Fruit fly (Drosophila melanogaster) whole organism, embryonic: ENCODE data around the gene CG10353.

Source experiments
- Atf3 ChIP-seq: fragments of 200-800 bp; sonication (Bioruptor generic); optimal IDR thresholded peaks from 3 replicates; lab custom pipeline; 2016; ENCODE audit warnings: missing biosample characterization, missing genetic modification characterization
- B-H2 ChIP-seq: fragments of 200-800 bp; sonication (Bioruptor generic); optimal IDR thresholded peaks from 2 replicates; lab custom pipeline; 2018; ENCODE audit warnings: missing biosample characterization, mild to moderate bottlenecking, missing genetic modification characterization
- CG10209 ChIP-seq: fragments of 200-800 bp; sonication (Bioruptor generic); optimal IDR thresholded peaks from 3 replicates; lab custom pipeline; 2017; ENCODE audit warnings: missing biosample characterization, mild to moderate bottlenecking, missing genetic modification characterization, missing genetic modification reagents
- CG10543 ChIP-seq: fragments of 200-800 bp; sonication (Bioruptor generic); optimal IDR thresholded peaks from 3 replicates; lab custom pipeline; 2017; ENCODE audit warnings: missing biosample characterization, mild to moderate bottlenecking, missing genetic modification characterization, moderate library complexity
- CG10565 ChIP-seq: fragments of 200-800 bp; sonication (Bioruptor generic); optimal IDR thresholded peaks from 3 replicates; lab custom pipeline; 2016; ENCODE audit warnings: missing biosample characterization, mild to moderate bottlenecking, missing genetic modification characterization
- CG12071 ChIP-seq: fragments of 200-800 bp; sonication (Bioruptor generic); optimal IDR thresholded peaks from 3 replicates; lab custom pipeline; 2018; ENCODE audit warnings: missing biosample characterization, mild to moderate bottlenecking, missing genetic modification characterization
- CG13123 ChIP-seq: fragments of 200-800 bp; sonication (Bioruptor generic); optimal IDR thresholded peaks from 2 replicates; lab custom pipeline; 2016; ENCODE audit warnings: missing biosample characterization, missing genetic modification characterization
- CG13894 ChIP-seq: fragments of 200-800 bp; sonication (Bioruptor generic); optimal IDR thresholded peaks from 3 replicates; lab custom pipeline; 2018; ENCODE audit warnings: missing biosample characterization, mild to moderate bottlenecking, missing genetic modification characterization, moderate library complexity
- CG14441 ChIP-seq: fragments of 200-800 bp; sonication (Bioruptor generic); IDR thresholded peaks from 2 replicates; pipeline ENCODE4 v1.3.6; 2022; ENCODE audit warnings: missing biosample characterization, missing genetic modification characterization
- CG14965 ChIP-seq: fragments of 200-800 bp; sonication (Bioruptor generic); optimal IDR thresholded peaks from 2 replicates; lab custom pipeline; 2016; ENCODE audit warnings: missing biosample characterization, missing genetic modification characterization, borderline replicate concordance
- CG15011 ChIP-seq: fragments of 200-800 bp; sonication (Bioruptor generic); optimal IDR thresholded peaks from 3 replicates; lab custom pipeline; 2018; ENCODE audit warnings: missing biosample characterization, mild to moderate bottlenecking, missing genetic modification characterization
- CG1647 ChIP-seq: fragments of 200-800 bp; sonication (Bioruptor generic); optimal IDR thresholded peaks from 3 replicates; lab custom pipeline; 2016; ENCODE audit warnings: missing biosample characterization, missing genetic modification characterization
- CG17361 ChIP-seq: fragments of 200-800 bp; sonication (Bioruptor generic); IDR thresholded peaks from 3 replicates; pipeline ENCODE4 v1.3.6; 2022; ENCODE audit warnings: missing biosample characterization, missing genetic modification characterization
- CG17612 ChIP-seq: fragments of 200-800 bp; sonication (Bioruptor generic); IDR thresholded peaks from 2 replicates; pipeline ENCODE4 v1.3.6; 2022; ENCODE audit warnings: missing biosample characterization, missing genetic modification characterization
- CG18476 ChIP-seq: fragments of 200-800 bp; sonication (Bioruptor generic); optimal IDR thresholded peaks from 2 replicates; lab custom pipeline; 2016; ENCODE audit warnings: missing biosample characterization, mild to moderate bottlenecking, missing genetic modification characterization
- CG32767 ChIP-seq: fragments of 200-800 bp; sonication (Bioruptor generic); IDR thresholded peaks from 2 replicates; pipeline ENCODE4 v1.3.6; 2022; ENCODE audit warnings: missing biosample characterization, missing genetic modification characterization
- CG33557 ChIP-seq: fragments of 200-800 bp; sonication (Bioruptor generic); optimal IDR thresholded peaks from 2 replicates; lab custom pipeline; 2019; ENCODE audit warnings: missing biosample characterization, mild to moderate bottlenecking, missing genetic modification characterization, moderate library complexity
- CG3847 ChIP-seq: fragments of 200-800 bp; sonication (Bioruptor generic); IDR thresholded peaks from 2 replicates; pipeline ENCODE4 v1.3.6; 2022; ENCODE audit warnings: missing biosample characterization, missing genetic modification characterization
- CG7786 ChIP-seq: fragments of 200-800 bp; sonication (Bioruptor generic); optimal IDR thresholded peaks from 2 replicates; lab custom pipeline; 2016; ENCODE audit warnings: missing biosample characterization, missing genetic modification characterization
- CG7928 ChIP-seq: fragments of 200-800 bp; sonication (Bioruptor generic); optimal IDR thresholded peaks from 2 replicates; lab custom pipeline; 2017; ENCODE audit warnings: missing biosample characterization, mild to moderate bottlenecking, missing genetic modification characterization
- CG7987 ChIP-seq: fragments of 200-800 bp; sonication (Bioruptor generic); optimal IDR thresholded peaks from 2 replicates; lab custom pipeline; 2018; ENCODE audit warnings: missing biosample characterization, mild to moderate bottlenecking, missing genetic modification characterization, moderate library complexity
- CG8089 ChIP-seq: fragments of 200-800 bp; sonication (Bioruptor generic); optimal IDR thresholded peaks from 3 replicates; lab custom pipeline; 2016; ENCODE audit warnings: missing biosample characterization, missing genetic modification characterization
- CG8281 ChIP-seq: fragments of 200-800 bp; sonication (Bioruptor generic); optimal IDR thresholded peaks from 2 replicates; lab custom pipeline; 2018; ENCODE audit warnings: missing biosample characterization, mild to moderate bottlenecking, missing genetic modification characterization, moderate library complexity
- CG9797 ChIP-seq: fragments of 200-800 bp; sonication (Bioruptor generic); optimal IDR thresholded peaks from 3 replicates; lab custom pipeline; 2018; ENCODE audit warnings: missing biosample characterization, mild to moderate bottlenecking, missing genetic modification characterization
- HLH3B ChIP-seq: fragments of 200-800 bp; sonication (Bioruptor generic); IDR thresholded peaks from 2 replicates; pipeline ENCODE4 v1.3.6; 2022; ENCODE audit warnings: missing biosample characterization, missing genetic modification characterization
- Hr3 ChIP-seq: fragments of 200-800 bp; sonication (Bioruptor generic); optimal IDR thresholded peaks from 3 replicates; lab custom pipeline; 2016; ENCODE audit warnings: missing biosample characterization, missing genetic modification characterization
- Kr ChIP-seq: fragments of 200-800 bp; sonication (Bioruptor generic); optimal IDR thresholded peaks from 2 replicates; lab custom pipeline; 2017; ENCODE audit warnings: missing biosample characterization, mild to moderate bottlenecking, missing genetic modification characterization
- MTF-1 ChIP-seq: fragments of 200-800 bp; sonication (Bioruptor generic); optimal IDR thresholded peaks from 2 replicates; lab custom pipeline; 2018; ENCODE audit warnings: missing biosample characterization, mild to moderate bottlenecking, missing genetic modification characterization, borderline replicate concordance
- NC2β ChIP-seq: fragments of 200-800 bp; sonication (Bioruptor generic); optimal IDR thresholded peaks from 2 replicates; lab custom pipeline; 2016; ENCODE audit warnings: missing biosample characterization, missing genetic modification characterization
- Opbp ChIP-seq: fragments of 200-800 bp; sonication (Bioruptor generic); IDR thresholded peaks from 3 replicates; pipeline ENCODE4 v1.3.6; 2022; ENCODE audit warnings: missing biosample characterization, missing genetic modification characterization; ENCODE audit not compliant: partially characterized antibody
- Optix ChIP-seq: fragments of 200-800 bp; sonication (Bioruptor generic); IDR thresholded peaks from 3 replicates; pipeline ENCODE4 v1.3.6; 2022; ENCODE audit warnings: missing biosample characterization, missing genetic modification characterization
- Xbp1 ChIP-seq: fragments of 200-800 bp; sonication (Bioruptor generic); optimal IDR thresholded peaks from 3 replicates; lab custom pipeline; 2016; ENCODE audit warnings: missing biosample characterization, mild to moderate bottlenecking, missing genetic modification characterization
- bigmax ChIP-seq: fragments of 200-800 bp; sonication (Bioruptor generic); optimal IDR thresholded peaks from 2 replicates; lab custom pipeline; 2018; ENCODE audit warnings: missing biosample characterization, mild to moderate bottlenecking, missing genetic modification characterization
- cato ChIP-seq: fragments of 200-800 bp; sonication (Bioruptor generic); optimal IDR thresholded peaks from 2 replicates; lab custom pipeline; 2016; ENCODE audit warnings: missing biosample characterization, missing genetic modification characterization, borderline replicate concordance
- chif ChIP-seq, 2 experiments: fragments of 200-800 bp; sonication (Bioruptor generic); optimal IDR thresholded peaks; 3 replicates each; lab custom pipeline; 2016; ENCODE audit warnings: missing biosample characterization in 2 of 2, missing genetic modification characterization in 2 of 2
- dmrt99B ChIP-seq: fragments of 200-800 bp; sonication (Bioruptor generic); optimal IDR thresholded peaks from 2 replicates; lab custom pipeline; 2018; ENCODE audit warnings: missing biosample characterization, mild to moderate bottlenecking, missing genetic modification characterization, moderate library complexity
- hkb ChIP-seq, 2 experiments: fragments of 200-800 bp in 1 of 2; fragments of >200 bp in 1 of 2; sonication (Bioruptor generic) in 1 of 2; IDR thresholded peaks in 1 of 2; optimal IDR thresholded peaks in 1 of 2; 2 replicates each; pipeline versions ENCODE4 v1.3.6 to Lab custom; 2017 to 2022; ENCODE audit warnings: missing biosample characterization in 1 of 2, missing genetic modification characterization in 1 of 2
- ind ChIP-seq: fragments of 200-800 bp; sonication (Bioruptor generic); optimal IDR thresholded peaks from 3 replicates; lab custom pipeline; 2016; ENCODE audit warnings: missing biosample characterization, missing genetic modification characterization
- inv ChIP-seq: fragments of 200-800 bp; sonication (Bioruptor generic); IDR thresholded peaks from 2 replicates; pipeline ENCODE4 v1.3.6; 2022; ENCODE audit warnings: missing biosample characterization, missing genetic modification characterization; ENCODE audit not compliant: partially characterized antibody
- kah ChIP-seq: fragments of 200-800 bp; sonication (Bioruptor generic); optimal IDR thresholded peaks from 2 replicates; lab custom pipeline; 2018; ENCODE audit warnings: missing biosample characterization, mild to moderate bottlenecking, missing genetic modification characterization
- kay ChIP-seq: fragments of 200-800 bp; sonication (Bioruptor generic); optimal IDR thresholded peaks from 2 replicates; lab custom pipeline; 2016; ENCODE audit warnings: missing biosample characterization, missing genetic modification characterization
- ken ChIP-seq: fragments of 200-800 bp; sonication (Bioruptor generic); IDR thresholded peaks from 3 replicates; pipeline ENCODE4 v1.3.6; 2022; ENCODE audit warnings: missing biosample characterization, missing genetic modification characterization
- klu ChIP-seq: fragments of 200-800 bp; sonication (Bioruptor generic); IDR thresholded peaks from 2 replicates; pipeline ENCODE4 v1.3.6; 2022; ENCODE audit warnings: missing biosample characterization, missing genetic modification characterization
- lilli ChIP-seq: fragments of 200-800 bp; sonication (Bioruptor generic); optimal IDR thresholded peaks from 3 replicates; lab custom pipeline; 2016; ENCODE audit warnings: missing biosample characterization, missing genetic modification characterization
- peb ChIP-seq: fragments of 200-800 bp; sonication (Bioruptor generic); IDR thresholded peaks from 2 replicates; pipeline ENCODE4 v1.3.6; 2022; ENCODE audit warnings: missing biosample characterization, missing genetic modification characterization
- pita ChIP-seq: fragments of 200-800 bp; sonication (Bioruptor generic); optimal IDR thresholded peaks from 2 replicates; lab custom pipeline; 2017; ENCODE audit warnings: missing biosample characterization, mild to moderate bottlenecking, missing genetic modification characterization
- pros ChIP-seq: fragments of 200-800 bp; sonication (Bioruptor generic); optimal IDR thresholded peaks from 3 replicates; lab custom pipeline; 2019; ENCODE audit warnings: missing biosample characterization, mild to moderate bottlenecking, missing genetic modification characterization, moderate library complexity
- rib ChIP-seq: fragments of 200-800 bp; sonication (Bioruptor generic); IDR thresholded peaks from 2 replicates; pipeline ENCODE4 v1.3.6; 2022; ENCODE audit warnings: missing biosample characterization, missing genetic modification characterization
- sim ChIP-seq: fragments of 200-800 bp; sonication (Bioruptor generic); IDR thresholded peaks from 2 replicates; pipeline ENCODE4 v1.3.6; 2022; ENCODE audit warnings: missing biosample characterization, missing genetic modification characterization
- vvl ChIP-seq: fragments of 200-800 bp; sonication (Bioruptor generic); IDR thresholded peaks from 2 replicates; pipeline ENCODE4 v1.3.6; 2022; ENCODE audit warnings: missing biosample characterization, missing genetic modification characterization

CG10353 gene

DNA sequence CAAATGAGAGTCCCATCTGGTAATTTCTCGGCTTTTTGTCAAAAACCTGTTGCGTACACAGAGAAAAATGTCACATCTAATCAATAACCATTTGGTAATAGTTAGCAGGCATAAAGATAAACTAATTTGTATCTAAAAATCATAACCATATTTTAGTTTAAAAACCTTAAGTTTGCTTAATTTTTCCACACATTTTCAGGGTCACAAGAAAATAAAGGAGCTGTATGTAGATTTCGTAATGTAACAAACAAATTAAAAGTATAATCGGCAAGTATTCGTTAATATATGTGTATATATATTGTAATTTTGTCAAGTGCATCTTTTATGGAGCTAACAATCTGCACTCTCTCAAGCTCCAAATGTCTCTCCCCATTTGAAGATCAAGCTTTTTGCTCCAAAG lies 34.0 kb upstream of the CG10353 start (continued):
- no peak for TF ChIP-seq Opbp (GFP tag; lab: Robert Waterston, UW)
- TF ChIP-seq sim (GFP tag; lab: Robert Waterston, UW): peak; percentile 61; the same call in 1 of the 2 replicates
- peak; percentile 65 for TF ChIP-seq MTF-1
- TF ChIP-seq Kr (GFP tag; lab: Kevin White, UChicago): no peak
- TF ChIP-seq klu (GFP tag; lab: Robert Waterston, UW): peak; percentile 81
- TF ChIP-seq CG10565 (GFP tag; lab: Kevin White, UChicago): peak; percentile 15
- peak; percentile 90 for TF ChIP-seq Xbp1 (GFP tag; lab: Kevin White, UChicago)
- peak; percentile 70 for TF ChIP-seq CG13123 (GFP tag; lab: Kevin White, UChicago)
- TF ChIP-seq CG10543 (GFP tag; lab: Kevin White, UChicago): peak; percentile 86
- TF ChIP-seq Optix (GFP tag; lab: Robert Waterston, UW): no peak
- TF ChIP-seq CG17361: peak; percentile 98
- TF ChIP-seq CG15011 (GFP tag; lab: Kevin White, UChicago): peak; percentile 81
- TF ChIP-seq CG10209 (GFP tag; lab: Kevin White, UChicago): peak; percentile 88
- peak; percentile 32 for TF ChIP-seq pros (GFP tag; lab: Kevin White, UChicago)
- peak; percentile 63 for TF ChIP-seq CG7928 (GFP tag; lab: Kevin White, UChicago)
- no peak for TF ChIP-seq inv
- peak; percentile 76 for TF ChIP-seq rib (GFP tag; lab: Robert Waterston, UW)
- TF ChIP-seq CG17612: peak; percentile 62
- peak; percentile 87 for TF ChIP-seq HLH3B
- TF ChIP-seq vvl (GFP tag; lab: Robert Waterston, UW): peak; percentile 91
- TF ChIP-seq Hr3 (GFP tag; lab: Kevin White, UChicago): peak; percentile 85
- peak; percentile 79 for TF ChIP-seq CG33557 (GFP tag; lab: Kevin White, UChicago)
- TF ChIP-seq CG7987 (GFP tag; lab: Kevin White, UChicago): peak; percentile 66
- TF ChIP-seq lilli (GFP tag; lab: Kevin White, UChicago): peak; percentile 83
- TF ChIP-seq NC2β (GFP tag; lab: Kevin White, UChicago): peak; percentile 58
- TF ChIP-seq CG3847 (GFP tag; lab: Robert Waterston, UW): peak; percentile 88
- no peak for TF ChIP-seq pita (GFP tag; lab: Kevin White, UChicago)
- peak; percentile 41 for TF ChIP-seq CG1647
- peak; percentile 87 for TF ChIP-seq CG32767 (GFP tag; lab: Robert Waterston, UW)
- peak; percentile 68 for TF ChIP-seq CG18476 (GFP tag; lab: Kevin White, UChicago)
- TF ChIP-seq kay (GFP tag; lab: Kevin White, UChicago): peak; percentile 59
- peak; percentile 82 for TF ChIP-seq kah (GFP tag; lab: Kevin White, UChicago)
- peak; percentile 74 for TF ChIP-seq peb
- peak; percentile 82 for TF ChIP-seq ind (GFP tag; lab: Kevin White, UChicago)
- TF ChIP-seq cato: peak; percentile 81
- TF ChIP-seq CG9797: no peak
- TF ChIP-seq chif (GFP tag; optimal IDR thresholded peaks at IDR 0.05; lab: Kevin White, UChicago): peak; percentile 58 to 71
- TF ChIP-seq dmrt99B (tag; lab: Kevin White, UChicago): peak; percentile 95
- no peak for TF ChIP-seq bigmax (GFP tag; lab: Kevin White, UChicago)
- peak; percentile 61 for TF ChIP-seq CG7786 (GFP tag; lab: Kevin White, UChicago)
- TF ChIP-seq CG13894: peak; percentile 84
- peak; percentile 43 for TF ChIP-seq Atf3 (GFP tag; lab: Kevin White, UChicago)
- peak; percentile 42 for TF ChIP-seq CG8089
- TF ChIP-seq CG12071 (GFP tag; lab: Kevin White, UChicago): peak; percentile 83
- peak; percentile 63 for TF ChIP-seq B-H2
- TF ChIP-seq CG14441: peak; percentile 86
- peak; percentile 78 for TF ChIP-seq CG8281 (tag; lab: Kevin White, UChicago)
- peak; percentile 79; the same call in 2 of the 3 replicates for TF ChIP-seq ken
- no peak for TF ChIP-seq CG14965
- no peak for TF ChIP-seq hkb (optimal IDR thresholded peaks at IDR 0.05; lab: Kevin White, UChicago)
- TF ChIP-seq hkb (GFP tag; IDR thresholded peaks at IDR 0.05; lab: Robert Waterston, UW): peak; percentile 87
